Worm (Caenorhabditis elegans): ENCODE results near the gene hpo-10.

Gene hpo-10

DNA sequence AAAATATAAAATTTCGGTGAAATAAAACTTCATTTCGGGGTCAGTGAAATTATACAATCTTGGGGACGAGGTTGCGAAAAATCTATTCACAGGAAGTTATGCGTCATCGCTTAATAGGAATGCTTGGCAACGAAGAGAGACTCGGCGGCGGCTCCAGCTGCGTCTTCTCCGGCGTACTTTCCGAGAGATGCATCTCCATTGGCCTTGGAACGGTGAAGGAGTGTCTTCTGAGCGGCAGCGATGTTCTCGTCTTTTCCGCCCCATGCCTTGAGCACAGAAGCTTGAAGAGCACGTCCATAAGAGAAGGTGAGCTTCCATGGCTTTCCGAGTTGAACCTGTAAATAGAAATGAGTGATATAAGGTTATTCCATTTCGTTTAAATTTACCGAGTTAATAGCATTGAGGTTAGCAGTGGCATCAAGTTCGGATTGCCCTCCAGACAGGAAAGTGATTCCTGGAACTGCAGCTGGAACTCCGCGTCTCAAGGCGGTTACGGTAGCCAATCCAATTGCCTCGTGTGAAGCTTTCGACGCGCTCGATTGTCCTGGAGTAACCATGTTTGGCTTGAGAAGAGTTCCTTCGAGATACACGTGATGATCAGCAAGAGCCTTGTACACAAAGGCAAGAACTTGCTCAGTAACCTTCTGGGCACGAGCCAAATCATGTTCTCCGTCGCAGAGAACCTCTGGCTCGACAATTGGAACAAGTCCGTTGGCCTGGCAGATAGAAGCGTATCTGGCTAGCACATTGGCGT is 4.4 kb upstream of the hpo-10 start:
- TF ChIP-seq fkh-2 (tag; optimal IDR thresholded peaks at IDR 0.05) (no peak), ama-1 (optimal IDR thresholded peaks at IDR 0.05) (peak; percentile 48), egl-27 (tag; optimal IDR thresholded peaks at IDR 0.05) (no peak), skn-1 (tag; optimal IDR thresholded peaks at IDR 0.05) (no peak), nhr-43 (tag; optimal IDR thresholded peaks at IDR 0.05; ENCODE audit: poor library complexity, severe bottlenecking) (peak; percentile 52)

DNA sequence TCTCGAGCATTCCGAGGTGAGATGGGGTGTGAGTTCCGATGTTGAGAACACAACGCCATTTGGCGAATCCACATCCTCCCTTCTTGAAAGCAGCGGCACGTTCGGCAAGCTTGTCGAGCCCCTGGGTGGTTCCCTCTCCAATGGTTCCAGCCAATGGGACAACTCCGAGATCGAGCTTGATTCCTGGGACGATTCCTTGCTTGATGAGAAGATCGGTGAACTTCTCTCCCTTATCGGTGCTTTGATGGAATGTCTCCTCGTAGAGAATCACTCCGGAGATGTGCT is 3.9 kb upstream of the hpo-10 start:
- TF ChIP-seq ZK546.5 (tag; optimal IDR thresholded peaks at IDR 0.05) (no peak), ceh-16 (tag; optimal IDR thresholded peaks at IDR 0.05) (no peak), nhr-67 (tag; optimal IDR thresholded peaks at IDR 0.05) (no peak), elt-3 (tag; optimal IDR thresholded peaks at IDR 0.05) (no peak), snpc-4 (tag; optimal IDR thresholded peaks at IDR 0.05) (no peak), elt-2 (tag; optimal IDR thresholded peaks at IDR 0.05) (no peak), fos-1 (tag; optimal IDR thresholded peaks at IDR 0.05) (no peak), mml-1 (tag; optimal IDR thresholded peaks at IDR 0.05) (no peak)

- TF ChIP-seq elt-2 (tag; optimal IDR thresholded peaks at IDR 0.05) (peak; percentile 48), elt-1 (tag; optimal IDR thresholded peaks at IDR 0.05) (peak; percentile 64), hmg-11 (tag; optimal IDR thresholded peaks at IDR 0.05) (no peak), mml-1 (tag; optimal IDR thresholded peaks at IDR 0.05) (no peak), pqm-1 (tag; optimal IDR thresholded peaks at IDR 0.05) (no peak), nhr-77 (tag; optimal IDR thresholded peaks at IDR 0.05) (no peak)
Measured at ce11 chrIII:5875705-5876104, 3.6 kb upstream of the hpo-10 start.

ce11 chrIII:5876140-5876675 is 3.1 kb upstream of the hpo-10 start, which contains the start of gene aldo-2:
Gene aldo-2 (minus strand): TSS chrIII:5876625.
- TF ChIP-seq elt-3 (tag; optimal IDR thresholded peaks at IDR 0.05): peak in 1 of 3 experiments; percentile 7
- peak; percentile 93 for TF ChIP-seq ama-1 (optimal IDR thresholded peaks at IDR 0.05)
- TF ChIP-seq snpc-4 (tag; optimal IDR thresholded peaks at IDR 0.05): no peak
- no peak for TF ChIP-seq ceh-82 (tag; optimal IDR thresholded peaks at IDR 0.05)
- TF ChIP-seq nhr-76 (tag; optimal IDR thresholded peaks at IDR 0.05): no peak
- TF ChIP-seq unc-39 (tag; optimal IDR thresholded peaks at IDR 0.05): no peak
- TF ChIP-seq lin-39 (tag; optimal IDR thresholded peaks at IDR 0.05): no peak
- no peak for TF ChIP-seq pqm-1 (tag; optimal IDR thresholded peaks at IDR 0.05)
- TF ChIP-seq aly-2 (tag; optimal IDR thresholded peaks at IDR 0.05): no peak
- TF ChIP-seq nhr-43 (tag; optimal IDR thresholded peaks at IDR 0.05; ENCODE audit: poor library complexity, severe bottlenecking): no peak
- TF ChIP-seq elt-2 (tag; optimal IDR thresholded peaks at IDR 0.05): peak; percentile 3
- peak; percentile 42 for TF ChIP-seq lin-15B (tag; optimal IDR thresholded peaks at IDR 0.05)
- no peak for TF ChIP-seq nhr-12 (tag; optimal IDR thresholded peaks at IDR 0.05)
- no peak for TF ChIP-seq nhr-237 (tag; optimal IDR thresholded peaks at IDR 0.05)
- TF ChIP-seq fkh-2 (tag; optimal IDR thresholded peaks at IDR 0.05): no peak
- TF ChIP-seq nhr-23 (tag; optimal IDR thresholded peaks at IDR 0.05): peak; percentile 43
- TF ChIP-seq lsy-12 (tag; optimal IDR thresholded peaks at IDR 0.05): peak; percentile 27
- TF ChIP-seq skn-1 (tag; optimal IDR thresholded peaks at IDR 0.05): no peak
- TF ChIP-seq ceh-16 (tag; optimal IDR thresholded peaks at IDR 0.05): no peak
- no peak for TF ChIP-seq nhr-67 (tag; optimal IDR thresholded peaks at IDR 0.05)
- no peak for TF ChIP-seq jun-1 (tag; optimal IDR thresholded peaks at IDR 0.05)
- TF ChIP-seq zag-1 (tag; optimal IDR thresholded peaks at IDR 0.05): no peak
- TF ChIP-seq R02D3.7 (tag; optimal IDR thresholded peaks at IDR 0.05): no peak
- TF ChIP-seq pha-4 (tag; optimal IDR thresholded peaks at IDR 0.05): peak; percentile 64
- no peak for TF ChIP-seq unc-62 (GFP tag; optimal IDR thresholded peaks at IDR 0.05)
- no peak for TF ChIP-seq hmg-11 (tag; optimal IDR thresholded peaks at IDR 0.05)
- TF ChIP-seq nfya-1 (tag; optimal IDR thresholded peaks at IDR 0.05; ENCODE audit: insufficient read depth): no peak
- TF ChIP-seq daf-12 (tag; optimal IDR thresholded peaks at IDR 0.05): no peak
- no peak for TF ChIP-seq tbx-2 (tag; optimal IDR thresholded peaks at IDR 0.05)
- TF ChIP-seq nhr-25 (tag; optimal IDR thresholded peaks at IDR 0.05): peak; percentile 58
- TF ChIP-seq ceh-9 (tag; optimal IDR thresholded peaks at IDR 0.05): no peak
- TF ChIP-seq nhr-28 (tag; optimal IDR thresholded peaks at IDR 0.05): no peak
- no peak for TF ChIP-seq elt-1 (tag; optimal IDR thresholded peaks at IDR 0.05)

Measured in whole organism, L3 larva.